Worm (Caenorhabditis elegans): Measurements from ENCODE around the gene ipmk-1.
A peak's percentile ranks its signal among the peaks of the same experiment; 100 is the strongest.

Gene ipmk-1

DNA sequence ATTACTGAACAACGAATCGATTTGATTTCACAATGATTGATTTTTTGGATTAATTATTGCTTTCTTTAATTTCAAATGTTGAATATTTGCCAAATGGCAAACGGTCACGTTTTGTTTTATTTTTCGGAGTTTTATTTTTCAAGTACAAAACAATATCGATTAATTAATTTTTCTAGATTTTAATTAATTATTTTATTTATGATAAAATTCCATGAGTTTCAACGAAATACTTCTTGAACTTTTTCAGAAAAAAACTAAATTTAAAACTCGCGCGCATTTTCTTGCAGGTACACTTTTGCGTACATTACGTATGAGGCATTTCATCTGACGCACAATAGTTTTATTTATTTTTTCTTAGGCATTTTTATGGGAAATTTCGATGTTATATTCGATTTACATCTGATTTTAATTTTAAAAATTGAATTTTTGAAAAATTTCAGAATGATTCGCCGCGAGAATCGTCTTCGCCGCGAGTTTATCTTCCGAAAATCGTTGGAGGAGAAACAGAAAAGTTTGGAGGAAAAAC is 11.1 kb downstream of the ipmk-1 start, which contains the start of the genes ZK795.2 and ZK795.3 (continued):
- TF ChIP-seq nhr-10 (tag; optimal IDR thresholded peaks at IDR 0.05) (no peak), zag-1 (tag; optimal IDR thresholded peaks at IDR 0.05) (no peak), nhr-6 (tag; optimal IDR thresholded peaks at IDR 0.05) (peak; percentile 71), nhr-48 (tag; optimal IDR thresholded peaks at IDR 0.05) (no peak), hlh-30 (tag; optimal IDR thresholded peaks at IDR 0.05; ENCODE audit: insufficient read depth) (peak; percentile 49), lsy-2 (tag; optimal IDR thresholded peaks at IDR 0.05) (peak in 1 of 2 experiments; percentile 83), dpl-1 (GFP tag; optimal IDR thresholded peaks at IDR 0.05) (peak; percentile 98), daf-19 (GFP tag; conservative IDR thresholded peaks at IDR 0.05) (no peak), pha-4 (GFP tag; IDR thresholded peaks at IDR 0.05) (no peak; the same call in 1 of the 2 replicates), pha-4 (tag; optimal IDR thresholded peaks at IDR 0.05) (peak; percentile 11), nhr-102 (tag; optimal IDR thresholded peaks at IDR 0.05) (peak; percentile 19)

- TF ChIP-seq fos-1 (tag; optimal IDR thresholded peaks at IDR 0.05) (no peak), egl-43 (GFP tag; IDR thresholded peaks at IDR 0.05) (no peak), nhr-41 (GFP tag; IDR thresholded peaks at IDR 0.05) (no peak), unc-39 (tag; optimal IDR thresholded peaks at IDR 0.05) (no peak), mes-2 (tag; optimal IDR thresholded peaks at IDR 0.05; ENCODE audit: poor library complexity, severe bottlenecking) (no peak), nhr-42 (GFP tag; IDR thresholded peaks at IDR 0.05) (no peak), spr-3 (GFP tag; optimal IDR thresholded peaks at IDR 0.05) (no peak), nhr-102 (tag; optimal IDR thresholded peaks at IDR 0.05) (no peak), ceh-82 (tag; optimal IDR thresholded peaks at IDR 0.05) (no peak), set-16 (GFP tag; IDR thresholded peaks at IDR 0.05) (no peak), nhr-11 (tag; optimal IDR thresholded peaks at IDR 0.05) (no peak)
Measured at ce11 chrIV:12560568-12560967, 12.6 kb downstream of the ipmk-1 start, which contains the start of gene snb-7. TSS of gene snb-7 (plus strand) at chrIV:12560868.

ce11 chrIV:12565933-12566540 is 18.1 kb downstream of the ipmk-1 start, which contains the start of gene eak-7:
TSS of gene eak-7 (minus strand) at chrIV:12565983.
- TF ChIP-seq cey-2 (tag; optimal IDR thresholded peaks at IDR 0.05; ENCODE audit: borderline replicate concordance, insufficient read depth) = no peak
- TF ChIP-seq hlh-30 (tag; optimal IDR thresholded peaks at IDR 0.05; ENCODE audit: insufficient read depth) = peak; percentile 19

DNA sequence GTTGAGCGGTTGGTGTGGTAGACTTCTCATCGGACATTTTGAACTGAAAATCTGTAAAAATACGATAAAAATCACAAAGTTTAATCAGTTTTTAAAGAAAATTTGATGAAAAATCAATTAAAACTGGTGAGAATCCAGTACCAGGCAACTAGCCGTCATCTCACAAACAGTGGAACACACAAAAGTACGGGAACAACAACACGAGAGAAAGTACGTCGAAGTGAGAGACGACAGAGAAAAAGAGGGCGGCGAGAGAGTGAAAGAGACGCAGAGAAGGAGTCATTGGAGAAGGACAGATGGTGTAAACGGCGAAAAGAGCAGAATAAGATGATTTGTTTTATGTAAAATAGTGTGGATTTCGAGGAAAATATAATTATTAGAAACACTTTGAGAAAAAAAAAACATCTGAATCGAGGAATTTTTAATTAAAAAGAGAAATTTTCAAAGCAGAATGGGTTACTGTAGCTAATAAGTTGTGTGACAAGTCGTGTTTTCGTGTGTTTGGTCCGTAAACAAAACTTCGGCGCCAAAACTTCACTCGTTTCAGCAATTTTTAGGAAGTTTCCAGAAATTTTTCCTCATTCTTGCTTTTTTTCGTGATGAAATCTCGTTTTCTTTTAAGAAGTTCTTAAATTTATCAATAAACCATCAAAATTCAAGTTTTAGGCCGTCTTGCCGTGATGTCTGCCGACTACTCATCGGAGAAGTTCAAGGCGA is 19.4 kb downstream of the ipmk-1 start, which contains the start of the genes hsb-1 and let-99:
hsb-1 (minus strand) TSS at position 51 of the 717 bp plus-strand sequence.
let-99 (plus strand) TSS at position 667 of the 717 bp plus-strand sequence.
- TF ChIP-seq mes-2 (tag; optimal IDR thresholded peaks at IDR 0.05; ENCODE audit: poor library complexity, severe bottlenecking) = peak; percentile 68
- no peak for TF ChIP-seq nhr-102 (tag; optimal IDR thresholded peaks at IDR 0.05)
- no peak for TF ChIP-seq Y5F2A.4 (GFP tag; optimal IDR thresholded peaks at IDR 0.05)
- TF ChIP-seq nhr-41 (GFP tag; IDR thresholded peaks at IDR 0.05) = no peak
- TF ChIP-seq hlh-11 (tag; optimal IDR thresholded peaks at IDR 0.05) = peak; percentile 44
- no peak for TF ChIP-seq nhr-11 (tag; optimal IDR thresholded peaks at IDR 0.05)
- TF ChIP-seq ztf-7 (tag; optimal IDR thresholded peaks at IDR 0.05) = peak; percentile 21
- no peak for TF ChIP-seq ama-1 (optimal IDR thresholded peaks at IDR 0.05)
- TF ChIP-seq dve-1 (tag; optimal IDR thresholded peaks at IDR 0.05; ENCODE audit: insufficient read depth) = no peak
- no peak for TF ChIP-seq zip-2 (tag; optimal IDR thresholded peaks at IDR 0.05)
- TF ChIP-seq set-16 (GFP tag; IDR thresholded peaks at IDR 0.05) = no peak
- no peak for TF ChIP-seq pha-4 (GFP tag; IDR thresholded peaks at IDR 0.05)
- TF ChIP-seq pha-4 (tag; optimal IDR thresholded peaks at IDR 0.05) = peak; percentile 19
- peak; percentile 65 for TF ChIP-seq unc-130 (GFP tag; optimal IDR thresholded peaks at IDR 0.05)
- TF ChIP-seq snpc-1.2 (GFP tag; IDR thresholded peaks at IDR 0.05) = 0 out of 2 replicates have a peak, but pooled peaks have one; percentile 61
- no peak for TF ChIP-seq zfp-3 (GFP tag; conservative IDR thresholded peaks at IDR 0.05)
- no peak for TF ChIP-seq F10B5.3 (tag; optimal IDR thresholded peaks at IDR 0.05)
- peak; percentile 34; the same call in 1 of the 2 replicates for TF ChIP-seq hmg-1.1 (GFP tag; IDR thresholded peaks at IDR 0.05)
- TF ChIP-seq lin-39 (tag; optimal IDR thresholded peaks at IDR 0.05) = no peak
- TF ChIP-seq cey-2 (tag; optimal IDR thresholded peaks at IDR 0.05; ENCODE audit: borderline replicate concordance, insufficient read depth) = no peak
- TF ChIP-seq dpl-1 (GFP tag; optimal IDR thresholded peaks at IDR 0.05) = peak; percentile 44
- no peak for TF ChIP-seq mxl-2 (GFP tag; conservative IDR thresholded peaks at IDR 0.05)
- no peak for TF ChIP-seq dmd-8 (GFP tag; IDR thresholded peaks at IDR 0.05)
- TF ChIP-seq F49E8.2 (tag; optimal IDR thresholded peaks at IDR 0.05; ENCODE audit: borderline replicate concordance) = peak; percentile 40
- TF ChIP-seq lim-7 (GFP tag; IDR thresholded peaks at IDR 0.05) = no peak
- TF ChIP-seq daf-16 (GFP tag; optimal IDR thresholded peaks at IDR 0.05) = no peak
- TF ChIP-seq daf-16 (tag; optimal IDR thresholded peaks at IDR 0.05) = peak; percentile 87
- no peak for TF ChIP-seq sdz-12 (GFP tag; optimal IDR thresholded peaks at IDR 0.05)
